Fruit fly (Drosophila melanogaster): Measurements from ENCODE around the gene CG14891.

Gene CG14891

DNA sequence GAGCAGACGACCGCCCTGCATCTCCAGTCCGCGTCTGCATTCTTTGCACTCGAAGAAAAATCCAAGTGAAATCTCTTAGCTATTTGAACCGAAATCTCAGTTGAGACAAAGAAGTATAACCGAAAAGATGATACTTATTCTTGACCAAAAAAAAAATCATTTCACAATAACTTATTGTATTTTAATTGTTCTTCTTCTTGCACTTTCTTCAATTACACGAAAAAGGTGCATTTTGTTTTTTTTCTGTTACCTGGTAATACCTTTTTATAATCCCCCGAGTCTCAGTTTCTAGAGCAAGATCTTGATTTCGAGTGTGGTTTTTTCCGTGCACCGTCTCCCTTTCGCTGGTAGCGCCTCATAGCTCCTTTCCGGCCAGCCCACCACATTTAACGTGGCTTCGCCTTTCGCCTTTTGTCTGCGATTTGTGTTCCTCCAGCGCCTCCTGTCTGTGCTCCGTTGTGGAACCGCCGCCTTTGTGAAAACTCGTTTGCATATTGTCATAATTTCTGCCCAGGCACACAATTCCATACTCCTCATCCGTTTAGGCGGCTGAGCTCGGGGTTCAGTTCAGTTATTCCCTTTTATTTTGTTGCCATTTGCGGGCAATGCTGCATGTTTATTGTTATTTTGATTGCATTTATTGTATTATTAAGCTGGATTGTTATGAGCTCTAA, 44.5 kb upstream of the CG14891 start (continued):
- TF ChIP-seq CG11902 (GFP tag; optimal IDR thresholded peaks at IDR 0.05) (peak; percentile 47), CG32006 (GFP tag; optimal IDR thresholded peaks at IDR 0.05) (peak; percentile 73), CG15336 (GFP tag; IDR thresholded peaks at IDR 0.05) (peak; percentile 39; the same call in 1 of the 2 replicates), CG3919 (GFP tag; optimal IDR thresholded peaks at IDR 0.05) (peak; percentile 76), CG3032 (tag; optimal IDR thresholded peaks at IDR 0.05) (peak; percentile 70), Hr39 (GFP tag; optimal IDR thresholded peaks at IDR 0.05) (peak; percentile 50), achi (GFP tag; optimal IDR thresholded peaks at IDR 0.05) (peak; percentile 78), CG11294 (GFP tag; IDR thresholded peaks at IDR 0.05) (no peak), salr (GFP tag; optimal IDR thresholded peaks at IDR 0.05) (peak; percentile 16 to 77)

DNA sequence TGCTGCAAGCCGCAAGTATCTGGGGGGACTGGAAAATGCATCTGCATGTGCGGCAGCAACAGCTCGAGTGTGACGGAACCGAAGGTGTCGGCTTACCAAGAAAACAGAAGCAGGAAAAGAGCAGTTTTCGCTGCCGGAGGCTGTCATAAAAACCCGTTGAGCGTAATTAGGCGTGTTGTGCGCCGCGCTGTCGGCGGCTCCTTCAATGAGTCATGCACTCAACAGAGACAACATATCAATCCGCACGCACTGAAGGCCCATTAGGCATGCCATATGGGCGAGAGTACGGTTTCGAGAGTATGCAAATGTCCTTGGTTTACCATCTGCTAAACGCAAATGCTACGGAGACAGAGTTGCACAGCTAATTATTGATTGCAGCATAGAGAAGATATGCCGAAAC, 42.9 kb upstream of the CG14891 start:
- TF ChIP-seq Hr39 (GFP tag; optimal IDR thresholded peaks at IDR 0.05) (no peak), CG3919 (GFP tag; optimal IDR thresholded peaks at IDR 0.05) (no peak), Hr38 (GFP tag; optimal IDR thresholded peaks at IDR 0.05) (no peak), CG6792 (GFP tag; optimal IDR thresholded peaks at IDR 0.05) (no peak), CG15336 (GFP tag; IDR thresholded peaks at IDR 0.05) (no peak), dsx (GFP tag; optimal IDR thresholded peaks at IDR 0.05; ENCODE audit: poor library complexity, severe bottlenecking) (no peak), CG4318 (GFP tag; optimal IDR thresholded peaks at IDR 0.05) (no peak), Sox14 (GFP tag; optimal IDR thresholded peaks at IDR 0.05) (no peak), vri (GFP tag; optimal IDR thresholded peaks at IDR 0.05) (no peak)

DNA sequence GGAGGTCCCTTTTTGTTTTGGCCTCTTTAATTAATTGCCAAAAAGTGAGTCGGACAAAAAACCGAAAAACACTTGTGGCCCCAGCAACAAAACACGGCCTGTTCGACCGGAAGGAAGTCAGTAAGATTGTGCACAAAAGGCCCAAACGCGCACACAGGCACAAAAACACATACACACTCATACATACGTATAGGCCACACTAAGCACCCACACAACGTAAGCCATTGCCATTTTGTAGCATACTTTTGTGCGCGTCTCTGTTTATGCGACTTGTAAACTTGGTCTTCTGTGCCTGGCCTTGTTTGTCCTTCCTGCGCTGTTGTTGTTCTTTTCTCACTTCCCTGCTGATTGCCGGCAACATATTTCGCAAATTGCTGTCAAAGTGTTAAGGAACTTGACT, 40.9 kb upstream of the CG14891 start:
- TF ChIP-seq cyc (GFP tag; optimal IDR thresholded peaks at IDR 0.05): no peak
- no peak for TF ChIP-seq CG11294 (GFP tag; IDR thresholded peaks at IDR 0.05)
- no peak for TF ChIP-seq dsx (GFP tag; optimal IDR thresholded peaks at IDR 0.05; ENCODE audit: poor library complexity, severe bottlenecking)
- TF ChIP-seq topi (GFP tag; optimal IDR thresholded peaks at IDR 0.05): no peak
- no peak for TF ChIP-seq acj6 (GFP tag; optimal IDR thresholded peaks at IDR 0.05)
- no peak for TF ChIP-seq Eip78C (GFP tag)
- no peak for TF ChIP-seq CG6276 (GFP tag; optimal IDR thresholded peaks at IDR 0.05)
- no peak for TF ChIP-seq fd85E (GFP tag; optimal IDR thresholded peaks at IDR 0.05)
- TF ChIP-seq CG8319 (GFP tag; optimal IDR thresholded peaks at IDR 0.05): no peak
- TF ChIP-seq CG3032 (tag; optimal IDR thresholded peaks at IDR 0.05): no peak

DNA sequence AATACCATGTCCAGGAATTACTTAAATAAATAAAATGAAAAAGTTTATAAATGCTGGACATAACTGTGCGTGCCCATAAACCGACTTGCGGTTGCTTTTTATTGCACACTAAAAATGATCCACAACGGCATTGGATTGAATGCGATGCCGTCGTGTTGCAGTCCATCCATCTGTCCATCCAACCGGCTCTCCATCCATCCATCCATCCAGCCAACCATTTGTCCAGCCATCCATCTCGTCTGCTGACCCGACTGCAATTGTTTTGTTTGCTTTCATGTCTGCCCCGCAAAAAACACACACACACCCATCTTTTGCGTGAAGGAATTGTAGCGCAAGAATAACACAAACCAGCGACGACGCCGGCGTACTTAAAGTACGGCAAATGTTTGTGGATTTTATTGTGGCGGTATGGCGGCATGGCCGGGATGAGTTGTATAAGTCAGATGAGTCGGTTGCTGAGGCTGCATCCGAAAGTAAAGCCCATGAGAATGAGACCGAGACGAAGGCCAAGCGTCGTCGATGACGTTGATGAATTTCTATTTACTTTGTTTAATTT, 37.5 kb upstream of the CG14891 start:
- TF ChIP-seq CG32006 (GFP tag; optimal IDR thresholded peaks at IDR 0.05): no peak
- TF ChIP-seq svp (GFP tag): peak; percentile 20
- peak; percentile 43 for TF ChIP-seq dsx (GFP tag; optimal IDR thresholded peaks at IDR 0.05; ENCODE audit: poor library complexity, severe bottlenecking)
- TF ChIP-seq ss (GFP tag; optimal IDR thresholded peaks at IDR 0.05): peak in 1 of 2 experiments; percentile 21
- peak; percentile 27 for TF ChIP-seq CG1621 (tag; optimal IDR thresholded peaks at IDR 0.05)

DNA sequence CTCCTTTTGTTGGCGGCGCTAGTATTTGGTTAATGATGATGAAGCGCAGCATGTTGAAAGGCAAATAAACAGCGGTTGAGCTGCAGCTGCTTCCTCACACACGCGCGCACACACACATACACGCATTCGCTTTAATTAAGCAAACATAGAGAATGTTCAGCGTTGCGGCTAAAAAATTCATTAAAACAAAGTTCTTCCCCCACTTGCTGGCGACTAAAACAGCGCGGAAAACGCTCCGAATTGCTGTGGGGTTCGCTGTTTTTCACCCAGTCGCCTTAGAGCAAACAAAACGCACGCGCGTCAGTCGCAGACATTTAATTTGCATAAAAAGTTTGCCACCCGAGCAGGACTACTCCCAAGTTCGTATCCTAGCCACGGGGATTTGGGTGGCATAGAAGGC, 34.0 kb upstream of the CG14891 start:
- TF ChIP-seq Eip78C (GFP tag) (no peak), Hr4 (GFP tag; optimal IDR thresholded peaks at IDR 0.05) (no peak), Eip93F (GFP tag; optimal IDR thresholded peaks at IDR 0.05) (no peak), net (GFP tag; optimal IDR thresholded peaks at IDR 0.05) (no peak), Hr38 (GFP tag; optimal IDR thresholded peaks at IDR 0.05) (no peak), fd59A (GFP tag; optimal IDR thresholded peaks at IDR 0.05) (no peak), Sox14 (GFP tag; optimal IDR thresholded peaks at IDR 0.05) (no peak), CG6276 (GFP tag; optimal IDR thresholded peaks at IDR 0.05) (no peak), CG3919 (GFP tag; optimal IDR thresholded peaks at IDR 0.05) (no peak), fkh (GFP tag; optimal IDR thresholded peaks at IDR 0.05) (no peak), CG34406 (GFP tag; optimal IDR thresholded peaks at IDR 0.05) (no peak), CG8319 (GFP tag; optimal IDR thresholded peaks at IDR 0.05) (no peak), acj6 (GFP tag; optimal IDR thresholded peaks at IDR 0.05) (no peak)

Data from whole organism, prepupa.